Fruit fly (Drosophila melanogaster) whole organism, embryonic: ENCODE measurements around the gene CG14341.

Source experiments
- CG12659 ChIP-seq: fragments of 200-800 bp; sonication (Bioruptor generic); optimal IDR thresholded peaks from 3 replicates; lab custom pipeline; 2017; ENCODE audit warnings: mild to moderate bottlenecking, missing biosample characterization, missing genetic modification reagents, missing genetic modification characterization
- CG12769 ChIP-seq: fragments of 200-800 bp; sonication (Bioruptor generic); optimal IDR thresholded peaks from 2 replicates; lab custom pipeline; 2019; ENCODE audit warnings: missing biosample characterization, mild to moderate bottlenecking, missing genetic modification characterization, moderate library complexity
- CG13775 ChIP-seq: fragments of 200-800 bp; sonication (Bioruptor generic); optimal IDR thresholded peaks from 3 replicates; lab custom pipeline; 2017; ENCODE audit warnings: missing biosample characterization, mild to moderate bottlenecking, missing genetic modification characterization
- CG13894 ChIP-seq: fragments of 200-800 bp; sonication (Bioruptor generic); optimal IDR thresholded peaks from 3 replicates; lab custom pipeline; 2018; ENCODE audit warnings: missing biosample characterization, mild to moderate bottlenecking, missing genetic modification characterization, moderate library complexity
- CG17385 ChIP-seq: fragments of 200-800 bp; sonication (Bioruptor generic); optimal IDR thresholded peaks from 3 replicates; lab custom pipeline; 2018; ENCODE audit warnings: missing biosample characterization, mild to moderate bottlenecking, missing genetic modification characterization
- CG18599 ChIP-seq: fragments of 200-800 bp; sonication (Bioruptor generic); optimal IDR thresholded peaks from 3 replicates; lab custom pipeline; 2017; ENCODE audit warnings: missing biosample characterization, missing genetic modification characterization, mild to moderate bottlenecking, moderate library complexity, missing genetic modification reagents
- CG2120 ChIP-seq: fragments of 200-800 bp; sonication (Bioruptor generic); optimal IDR thresholded peaks from 3 replicates; lab custom pipeline; 2016; ENCODE audit warnings: missing biosample characterization, missing genetic modification characterization
- CG2678 ChIP-seq: fragments of 200-800 bp; sonication (Bioruptor generic); optimal IDR thresholded peaks from 3 replicates; lab custom pipeline; 2019; ENCODE audit warnings: missing biosample characterization, mild to moderate bottlenecking, missing genetic modification characterization, moderate library complexity
- CG2712 ChIP-seq: fragments of 200-800 bp; optimal IDR thresholded peaks from 3 replicates; lab custom pipeline; 2019; ENCODE audit warnings: missing biosample characterization, mild to moderate bottlenecking, missing genetic modification characterization, moderate library complexity
- CG3065 ChIP-seq: fragments of 200-800 bp; sonication (Bioruptor generic); optimal IDR thresholded peaks from 2 replicates; lab custom pipeline; 2016; ENCODE audit warnings: missing biosample characterization, missing genetic modification characterization
- CG31441 ChIP-seq: fragments of 200-800 bp; sonication (Bioruptor generic); IDR thresholded peaks from 2 replicates; pipeline ENCODE4 v1.3.6; 2022; ENCODE audit warnings: missing biosample characterization, missing genetic modification characterization
- CG3281 ChIP-seq: fragments of 200-800 bp; sonication (Bioruptor generic); optimal IDR thresholded peaks from 3 replicates; lab custom pipeline; 2017; ENCODE audit warnings: missing biosample characterization, mild to moderate bottlenecking, missing genetic modification characterization
- CG7556 ChIP-seq: fragments of 200-800 bp; sonication (Bioruptor generic); optimal IDR thresholded peaks from 2 replicates; lab custom pipeline; 2017; ENCODE audit warnings: missing biosample characterization, mild to moderate bottlenecking, missing genetic modification characterization
- CG7839 ChIP-seq: fragments of 200-800 bp; sonication (Bioruptor generic); optimal IDR thresholded peaks from 3 replicates; lab custom pipeline; 2018; ENCODE audit warnings: missing biosample characterization, mild to moderate bottlenecking, missing genetic modification characterization, moderate library complexity
- CG9727 ChIP-seq: fragments of 200-800 bp; sonication (Bioruptor generic); optimal IDR thresholded peaks from 3 replicates; lab custom pipeline; 2017; ENCODE audit warnings: missing biosample characterization, mild to moderate bottlenecking, missing genetic modification characterization
- CG9932 ChIP-seq: fragments of 200-800 bp; sonication (Bioruptor generic); IDR thresholded peaks from 2 replicates; pipeline ENCODE4 v1.3.6; 2022; ENCODE audit warnings: missing biosample characterization, missing genetic modification characterization
- Dek ChIP-seq: fragments of 200-800 bp; sonication (Bioruptor generic); optimal IDR thresholded peaks from 3 replicates; lab custom pipeline; 2019; ENCODE audit warnings: missing biosample characterization, mild to moderate bottlenecking, missing genetic modification characterization, moderate library complexity
- HHEX ChIP-seq: fragments of 200-800 bp; sonication (Bioruptor generic); optimal IDR thresholded peaks from 3 replicates; lab custom pipeline; 2017; ENCODE audit warnings: missing biosample characterization, mild to moderate bottlenecking, missing genetic modification characterization, missing genetic modification reagents
- HLHmδ ChIP-seq: fragments of 200-800 bp; sonication (Bioruptor generic); optimal IDR thresholded peaks from 2 replicates; lab custom pipeline; 2018; ENCODE audit warnings: missing biosample characterization, mild to moderate bottlenecking, missing genetic modification characterization, moderate library complexity
- HmgZ ChIP-seq: fragments of 200-800 bp; sonication (Bioruptor generic); optimal IDR thresholded peaks from 2 replicates; lab custom pipeline; 2018; ENCODE audit warnings: missing biosample characterization, mild to moderate bottlenecking, missing genetic modification characterization
- Hmr ChIP-seq: fragments of 200-800 bp; sonication (Bioruptor generic); optimal IDR thresholded peaks from 3 replicates; lab custom pipeline; 2017; ENCODE audit warnings: mild to moderate bottlenecking, missing biosample characterization, missing genetic modification reagents, missing genetic modification characterization
- Hr3 ChIP-seq: fragments of 200-800 bp; sonication (Bioruptor generic); optimal IDR thresholded peaks from 3 replicates; lab custom pipeline; 2016; ENCODE audit warnings: missing biosample characterization, missing genetic modification characterization
- Med ChIP-seq: fragments of 200-800 bp; sonication (Bioruptor generic); peaks from one replicate; lab custom pipeline; 2016; ENCODE audit warnings: missing biosample characterization, missing genetic modification characterization, mild to moderate bottlenecking, inconsistent platforms, moderate library complexity
- Meics ChIP-seq: fragments of 200-800 bp; sonication (Bioruptor generic); optimal IDR thresholded peaks from 2 replicates; lab custom pipeline; 2017; ENCODE audit warnings: missing biosample characterization, mild to moderate bottlenecking, missing genetic modification characterization
- PHDP ChIP-seq: fragments of 200-800 bp; sonication (Bioruptor generic); optimal IDR thresholded peaks from 3 replicates; lab custom pipeline; 2018; ENCODE audit warnings: missing biosample characterization, mild to moderate bottlenecking, missing genetic modification characterization, moderate library complexity
- Poxn ChIP-seq: fragments of 200-800 bp; sonication (Bioruptor generic); IDR thresholded peaks from 2 replicates; pipeline ENCODE4 v1.3.6; 2022; ENCODE audit warnings: missing biosample characterization, missing genetic modification characterization
- abd-A ChIP-seq: fragments of 200-800 bp; sonication (Bioruptor generic); optimal IDR thresholded peaks from 3 replicates; lab custom pipeline; 2019; ENCODE audit warnings: missing biosample characterization, mild to moderate bottlenecking, missing genetic modification characterization, moderate library complexity
- ase ChIP-seq: fragments of 200-800 bp; sonication (Bioruptor generic); IDR thresholded peaks from 3 replicates; pipeline ENCODE4 v1.3.6; 2022; ENCODE audit warnings: missing biosample characterization, missing genetic modification characterization
- az2 ChIP-seq: fragments of 200-800 bp; sonication (Bioruptor generic); optimal IDR thresholded peaks from 3 replicates; lab custom pipeline; 2016; ENCODE audit warnings: missing biosample characterization, missing genetic modification characterization
- bcd ChIP-seq: fragments of 200-800 bp; sonication (Bioruptor generic); optimal IDR thresholded peaks from 2 replicates; lab custom pipeline; 2017; ENCODE audit warnings: missing biosample characterization, mild to moderate bottlenecking, missing genetic modification characterization
- caup ChIP-seq: fragments of 200-800 bp; sonication (Bioruptor generic); optimal IDR thresholded peaks from 3 replicates; lab custom pipeline; 2017; ENCODE audit warnings: missing biosample characterization, mild to moderate bottlenecking, missing genetic modification characterization, moderate library complexity; ENCODE audit not compliant: severe bottlenecking
- cwo ChIP-seq: fragments of 200-800 bp; sonication (Bioruptor generic); optimal IDR thresholded peaks from 3 replicates; lab custom pipeline; 2017; ENCODE audit warnings: missing biosample characterization, missing genetic modification characterization, mild to moderate bottlenecking, moderate library complexity, missing genetic modification reagents
- dmrt99B ChIP-seq: fragments of 200-800 bp; sonication (Bioruptor generic); optimal IDR thresholded peaks from 2 replicates; lab custom pipeline; 2018; ENCODE audit warnings: missing biosample characterization, mild to moderate bottlenecking, missing genetic modification characterization, moderate library complexity
- grau ChIP-seq: fragments of 200-800 bp; optimal IDR thresholded peaks from 3 replicates; lab custom pipeline; 2019; ENCODE audit warnings: missing biosample characterization, mild to moderate bottlenecking, missing genetic modification characterization, moderate library complexity
- lab ChIP-seq: fragments of 200-800 bp; sonication (Bioruptor generic); optimal IDR thresholded peaks from 3 replicates; lab custom pipeline; 2017; ENCODE audit warnings: missing biosample characterization, missing genetic modification characterization, mild to moderate bottlenecking, moderate library complexity, missing genetic modification reagents
- ro ChIP-seq: fragments of 200-800 bp; sonication (Bioruptor generic); IDR thresholded peaks from 2 replicates; pipeline ENCODE4 v1.3.6; 2022; ENCODE audit warnings: missing biosample characterization, missing genetic modification characterization
- row ChIP-seq: fragments of 200-800 bp; sonication (Bioruptor generic); IDR thresholded peaks from 3 replicates; pipeline ENCODE4 v1.3.6; 2022; ENCODE audit warnings: missing biosample characterization, missing genetic modification characterization
- scrt ChIP-seq: fragments of 200-800 bp; sonication (Bioruptor generic); optimal IDR thresholded peaks from 2 replicates; lab custom pipeline; 2018; ENCODE audit warnings: missing biosample characterization, mild to moderate bottlenecking, missing genetic modification characterization, moderate library complexity
- sens ChIP-seq: fragments of 200-800 bp; sonication (Bioruptor generic); peaks from one replicate; lab custom pipeline; 2016; ENCODE audit warnings: missing biosample characterization, missing genetic modification characterization
- slbo ChIP-seq: fragments of 200-800 bp; sonication (Bioruptor generic); IDR thresholded peaks from 2 replicates; pipeline ENCODE4 v1.3.6; 2022; ENCODE audit warnings: missing biosample characterization, missing genetic modification characterization
- tio ChIP-seq: fragments of 200-800 bp; sonication (Bioruptor generic); optimal IDR thresholded peaks from 2 replicates; lab custom pipeline; 2017; ENCODE audit warnings: missing biosample characterization, missing genetic modification characterization, inconsistent platforms

Gene CG14341

dm6 chr2L:1135495-1135894 lies 30.8 kb upstream of the CG14341 start (continued):
- no peak for TF ChIP-seq CG13894 (tag; lab: Kevin White, UChicago)
- peak; percentile 28 for TF ChIP-seq cwo (GFP tag; lab: Kevin White, UChicago)
- peak; percentile 47 for TF ChIP-seq CG3281 (GFP tag; lab: Kevin White, UChicago)
- TF ChIP-seq CG18599 (GFP tag; lab: Kevin White, UChicago) = peak; percentile 71
- TF ChIP-seq CG2712 (tag; lab: Kevin White, UChicago) = peak; percentile 19
- peak; percentile 60 for TF ChIP-seq CG2678 (tag; lab: Kevin White, UChicago)
- peak; percentile 19 for TF ChIP-seq CG7839 (tag; lab: Kevin White, UChicago)
- peak; percentile 16 for TF ChIP-seq CG13775 (GFP tag; lab: Kevin White, UChicago)
- peak; percentile 32; the same call in 1 of the 2 replicates for TF ChIP-seq slbo (GFP tag; lab: Robert Waterston, UW)
- peak; percentile 67 for TF ChIP-seq Hmr (GFP tag; lab: Kevin White, UChicago)
- peak; percentile 29 for TF ChIP-seq CG9727
- peak; percentile 29 for TF ChIP-seq Dek (tag; lab: Kevin White, UChicago)
- TF ChIP-seq bcd (GFP tag; lab: Kevin White, UChicago) = peak; percentile 22
- TF ChIP-seq grau (tag; lab: Kevin White, UChicago) = peak; percentile 36
- 0 out of 2 replicates have a peak, but pooled peaks have one; percentile 30 for TF ChIP-seq CG31441 (GFP tag; lab: Robert Waterston, UW)
- peak; percentile 7 for TF ChIP-seq CG17385
- TF ChIP-seq CG9932 (GFP tag; lab: Robert Waterston, UW) = peak; percentile 12; the same call in 1 of the 2 replicates
- peak; percentile 8 for TF ChIP-seq az2 (GFP tag; lab: Kevin White, UChicago)
- peak; percentile 42 for TF ChIP-seq CG2120 (GFP tag; lab: Kevin White, UChicago)
- peak; percentile 56 for TF ChIP-seq CG7556 (GFP tag; lab: Kevin White, UChicago)
- TF ChIP-seq Hr3 (GFP tag; lab: Kevin White, UChicago) = peak; percentile 15
- 0 out of 3 replicates have a peak, but pooled peaks have one; percentile 33 for TF ChIP-seq row
- no peak for TF ChIP-seq ro (GFP tag; lab: Robert Waterston, UW)
- TF ChIP-seq HHEX (GFP tag; lab: Kevin White, UChicago) = peak; percentile 7
- peak; percentile 17 for TF ChIP-seq dmrt99B (tag; lab: Kevin White, UChicago)
- TF ChIP-seq PHDP (tag; lab: Kevin White, UChicago) = peak; percentile 35
- peak; percentile 26 for TF ChIP-seq caup (GFP tag; lab: Kevin White, UChicago)
- TF ChIP-seq Meics (GFP tag; lab: Kevin White, UChicago) = peak; percentile 63
- TF ChIP-seq CG12659 (GFP tag; lab: Kevin White, UChicago) = peak; percentile 16
- no peak for TF ChIP-seq HLHmδ (GFP tag; lab: Kevin White, UChicago)
- TF ChIP-seq sens = peak; percentile 45
- TF ChIP-seq lab = peak; percentile 62
- TF ChIP-seq ase = no peak
- TF ChIP-seq CG3065 (GFP tag; lab: Kevin White, UChicago) = no peak
- TF ChIP-seq, all 482 proteins: peak for 43

- TF ChIP-seq scrt (GFP tag; lab: Kevin White, UChicago) (peak; percentile 93), CG12769 (no peak), abd-A (tag; lab: Kevin White, UChicago) (peak; percentile 1), Poxn (no peak), slbo (GFP tag; lab: Robert Waterston, UW) (no peak), tio (GFP tag; lab: Kevin White, UChicago) (no peak), HmgZ (no peak), Med (GFP tag; lab: Kevin White, UChicago) (peak; percentile 11)
Measured at dm6 chr2L:1136993-1137392, 29.3 kb upstream of the CG14341 start.
